Worm (Caenorhabditis elegans) whole organism, L4 larva: ENCODE results near the gene cup-16.

Experiments
- ama-1 ChIP-seq: fragments of 150-350 bp; optimal IDR thresholded peaks from 2 replicates; lab custom pipeline; 2014; ENCODE audit warnings: inconsistent platforms, mixed read lengths
- unc-39 ChIP-seq: sonication (generic microtip); optimal IDR thresholded peaks from 2 replicates; lab custom pipeline; 2017; ENCODE audit warnings: missing biosample characterization, missing genetic modification characterization
- zag-1 ChIP-seq: fragments of 150-350 bp; optimal IDR thresholded peaks from 2 replicates; lab custom pipeline; 2014; ENCODE audit warnings: missing biosample characterization, missing genetic modification characterization

- no peak for TF ChIP-seq unc-39 (tag; lab: Kevin White, UChicago)
- TF ChIP-seq zag-1 = no peak
- no peak for TF ChIP-seq ama-1 (lab: Kevin White, UChicago)
Measured at ce11 chrII:8738955-8739354, 32.0 kb downstream of the cup-16 start.
